Worm (Caenorhabditis elegans): ENCODE results near the gene E04F6.4.

E04F6.4 gene

DNA sequence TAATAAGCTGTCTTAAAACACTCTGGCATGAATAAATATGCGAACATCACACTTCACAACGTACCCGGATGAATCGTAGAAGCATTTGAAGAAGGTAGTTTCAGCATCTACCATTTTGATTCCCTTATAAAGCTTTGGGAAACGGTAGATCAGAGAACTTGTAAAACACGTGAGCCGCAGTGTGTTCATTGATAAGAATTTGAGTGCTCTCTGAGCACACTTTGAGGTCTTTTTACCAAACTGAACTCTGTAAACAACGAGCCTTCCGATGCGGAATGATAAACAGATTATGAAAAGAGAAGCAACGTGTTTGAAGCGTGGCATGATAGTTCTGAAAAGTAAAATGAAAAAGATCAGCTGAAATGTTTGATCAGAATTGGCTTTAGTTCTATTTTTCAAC is 49.0 kb downstream of the E04F6.4 start, which contains the start of gene aqp-1:
Gene aqp-1 (minus strand): TSS at position 102 of the 400 bp plus-strand sequence.
- no peak for TF ChIP-seq zip-4 (GFP tag; optimal IDR thresholded peaks at IDR 0.05)
- peak; percentile 68 for TF ChIP-seq nhr-19 (GFP tag; conservative IDR thresholded peaks at IDR 0.05)
- TF ChIP-seq nhr-28 (tag; optimal IDR thresholded peaks at IDR 0.05) = no peak
- no peak for TF ChIP-seq hlh-4 (tag; optimal IDR thresholded peaks at IDR 0.05)
- no peak for TF ChIP-seq fkh-8 (tag; optimal IDR thresholded peaks at IDR 0.05)
- TF ChIP-seq snu-23 (GFP tag; optimal IDR thresholded peaks at IDR 0.05) = no peak
- TF ChIP-seq mdl-1 (tag; optimal IDR thresholded peaks at IDR 0.05) = peak in 1 of 2 experiments; percentile 2
- TF ChIP-seq C34B4.2 (tag; optimal IDR thresholded peaks at IDR 0.05) = no peak
- no peak for TF ChIP-seq pag-3 (tag; optimal IDR thresholded peaks at IDR 0.05; ENCODE audit: borderline replicate concordance, insufficient read depth)
- TF ChIP-seq mab-9 (GFP tag; IDR thresholded peaks at IDR 0.05) = no peak
- no peak for TF ChIP-seq nhr-84 (tag; optimal IDR thresholded peaks at IDR 0.05)
- no peak for TF ChIP-seq nhr-12 (tag; optimal IDR thresholded peaks at IDR 0.05)
- peak; percentile 95 for TF ChIP-seq elt-2 (tag; optimal IDR thresholded peaks at IDR 0.05)
- no peak for TF ChIP-seq fkh-10 (GFP tag; optimal IDR thresholded peaks at IDR 0.05)
- TF ChIP-seq nhr-20 (tag; optimal IDR thresholded peaks at IDR 0.05) = peak; percentile 23
- no peak for TF ChIP-seq aly-2 (tag; optimal IDR thresholded peaks at IDR 0.05)
- TF ChIP-seq nhr-77 (tag; optimal IDR thresholded peaks at IDR 0.05) = no peak
- TF ChIP-seq nhr-71 (tag; optimal IDR thresholded peaks at IDR 0.05) = peak; percentile 16
- TF ChIP-seq nhr-237 (tag; optimal IDR thresholded peaks at IDR 0.05) = no peak
- no peak for TF ChIP-seq efl-1 (optimal IDR thresholded peaks at IDR 0.05)
- peak in 1 of 2 experiments; percentile 87 for TF ChIP-seq efl-1 (GFP tag; optimal IDR thresholded peaks at IDR 0.05 in 1 of 2)
- no peak for TF ChIP-seq hlh-17 (GFP tag; optimal IDR thresholded peaks at IDR 0.05; ENCODE audit: borderline replicate concordance)
- no peak for TF ChIP-seq C16A3.4 (tag; optimal IDR thresholded peaks at IDR 0.05)
- TF ChIP-seq lin-35 (GFP tag; optimal IDR thresholded peaks at IDR 0.05) = peak in 1 of 2 experiments; percentile 53

DNA sequence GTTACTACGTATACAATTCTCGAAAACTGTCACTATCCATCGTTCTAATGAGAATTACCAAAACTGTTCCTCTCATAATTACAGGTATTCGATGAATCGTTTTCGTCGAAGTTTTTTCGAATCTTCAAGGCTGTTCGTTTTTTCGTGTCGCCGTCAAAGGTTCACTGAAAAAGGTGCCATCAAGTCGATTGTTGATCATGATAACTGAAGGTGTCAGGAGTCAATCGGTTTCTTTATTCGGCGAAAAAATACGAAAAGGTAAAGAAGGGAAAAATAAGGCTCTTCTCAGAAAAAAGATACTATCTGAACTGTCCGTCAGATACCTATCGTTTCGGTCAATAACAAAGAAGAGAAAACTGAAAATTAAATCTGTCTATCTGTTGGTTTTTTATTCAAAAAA is 49.6 kb downstream of the E04F6.4 start:
- no peak for TF ChIP-seq lin-13 (GFP tag; optimal IDR thresholded peaks at IDR 0.05)
- TF ChIP-seq hlh-17 (GFP tag; optimal IDR thresholded peaks at IDR 0.05; ENCODE audit: borderline replicate concordance) = no peak
- TF ChIP-seq tlp-1 (tag; optimal IDR thresholded peaks at IDR 0.05) = no peak
- TF ChIP-seq ama-1 (optimal IDR thresholded peaks at IDR 0.05) = no peak
- TF ChIP-seq irx-1 (tag; optimal IDR thresholded peaks at IDR 0.05) = no peak
- TF ChIP-seq nhr-85 (tag) = peak; percentile 60
- peak; percentile 31 for TF ChIP-seq lin-14 (GFP tag; optimal IDR thresholded peaks at IDR 0.05)
- no peak for TF ChIP-seq xbp-1 (tag; optimal IDR thresholded peaks at IDR 0.05)
- TF ChIP-seq nhr-11 (tag; optimal IDR thresholded peaks at IDR 0.05) = no peak
- TF ChIP-seq snpc-4 (tag; optimal IDR thresholded peaks at IDR 0.05) = no peak
- no peak for TF ChIP-seq F16B12.6 (tag; optimal IDR thresholded peaks at IDR 0.05)
- no peak for TF ChIP-seq egl-13 (tag; optimal IDR thresholded peaks at IDR 0.05)
- no peak for TF ChIP-seq hlh-4 (tag; optimal IDR thresholded peaks at IDR 0.05)
- TF ChIP-seq efl-1 (optimal IDR thresholded peaks at IDR 0.05) = no peak
- peak in 1 of 2 experiments; percentile 52 for TF ChIP-seq efl-1 (GFP tag; optimal IDR thresholded peaks at IDR 0.05 in 1 of 2)
- TF ChIP-seq egl-27 (tag; optimal IDR thresholded peaks at IDR 0.05) = no peak
- no peak for TF ChIP-seq C16A3.4 (tag; optimal IDR thresholded peaks at IDR 0.05)
- TF ChIP-seq aly-2 (tag; optimal IDR thresholded peaks at IDR 0.05) = no peak
- no peak for TF ChIP-seq lin-35 (GFP tag; optimal IDR thresholded peaks at IDR 0.05)
- TF ChIP-seq ces-1 (GFP tag; optimal IDR thresholded peaks at IDR 0.05) = no peak
- no peak for TF ChIP-seq nhr-47 (tag; optimal IDR thresholded peaks at IDR 0.05)

DNA sequence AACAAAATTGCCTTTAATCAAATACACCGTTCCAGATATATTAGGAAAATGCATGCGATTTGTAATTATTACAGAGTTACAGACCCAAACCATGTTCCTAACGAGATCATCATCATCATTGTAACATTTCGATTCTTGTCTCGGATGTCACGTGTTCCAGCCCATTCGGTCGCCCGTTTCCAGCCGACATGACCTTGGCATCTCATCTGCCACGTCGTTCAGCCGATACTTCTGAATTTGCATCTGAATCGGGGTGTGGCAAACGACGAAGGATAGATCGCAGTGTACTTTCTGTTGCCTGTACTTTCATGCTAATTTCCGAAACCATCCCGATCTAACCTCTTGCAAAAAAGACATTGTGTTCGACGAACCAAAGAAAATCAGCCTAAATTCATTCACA is 50.5 kb downstream of the E04F6.4 start:
- TF ChIP-seq F16B12.6 (tag; optimal IDR thresholded peaks at IDR 0.05) (no peak), ces-1 (GFP tag; optimal IDR thresholded peaks at IDR 0.05) (no peak), sptf-1 (tag; optimal IDR thresholded peaks at IDR 0.05) (no peak), hlh-17 (GFP tag; optimal IDR thresholded peaks at IDR 0.05; ENCODE audit: borderline replicate concordance) (no peak), lin-14 (GFP tag; optimal IDR thresholded peaks at IDR 0.05) (peak; percentile 13), lin-35 (GFP tag; optimal IDR thresholded peaks at IDR 0.05) (no peak), sup-37 (GFP tag; optimal IDR thresholded peaks at IDR 0.05) (no peak), blmp-1 (tag; optimal IDR thresholded peaks at IDR 0.05) (no peak), fkh-10 (GFP tag; optimal IDR thresholded peaks at IDR 0.05) (no peak), unc-86 (tag; optimal IDR thresholded peaks at IDR 0.05) (no peak), nhr-85 (tag) (peak; percentile 56), snu-23 (GFP tag; optimal IDR thresholded peaks at IDR 0.05) (no peak)
